Worm (Caenorhabditis elegans) whole organism, L2 larva: ENCODE results near the gene F40A3.1.

Source experiments
- ama-1 ChIP-seq: fragments of 150-350 bp; optimal IDR thresholded peaks from 2 replicates; lab custom pipeline; 2018; ENCODE audit warnings: inconsistent platforms
- dmd-4 ChIP-seq: sonication (generic microtip); optimal IDR thresholded peaks from 2 replicates; lab custom pipeline; 2017; ENCODE audit warnings: missing biosample characterization, missing genetic modification characterization
- fos-1 ChIP-seq: fragments of 150-350 bp; optimal IDR thresholded peaks from 2 replicates; lab custom pipeline; 2014; ENCODE audit warnings: missing biosample characterization, missing genetic modification characterization
- lin-11 ChIP-seq: fragments of 150-350 bp; sonication (generic microtip); optimal IDR thresholded peaks from 2 replicates; lab custom pipeline; 2014; ENCODE audit warnings: missing biosample characterization, missing genetic modification characterization, inconsistent platforms, mixed read lengths
- lsy-2 ChIP-seq, 2 experiments: fragments of 150-350 bp in 1 of 2; sonication (generic microtip) in 1 of 2; optimal IDR thresholded peaks; 2 replicates each; lab custom pipeline; 2014 to 2017; ENCODE audit warnings: missing biosample characterization in 2 of 2, missing genetic modification characterization in 2 of 2
- nhr-10 ChIP-seq: sonication (generic microtip); optimal IDR thresholded peaks from 2 replicates; lab custom pipeline; 2017; ENCODE audit warnings: missing biosample characterization, missing genetic modification characterization
- nhr-11 ChIP-seq: fragments of 150-350 bp; optimal IDR thresholded peaks from 2 replicates; lab custom pipeline; 2014; ENCODE audit warnings: missing biosample characterization, missing genetic modification characterization
- nhr-12 ChIP-seq: fragments of 150-350 bp; optimal IDR thresholded peaks from 2 replicates; lab custom pipeline; 2014; ENCODE audit warnings: missing biosample characterization, missing genetic modification characterization
- nhr-237 ChIP-seq: fragments of 150-350 bp; optimal IDR thresholded peaks from 2 replicates; lab custom pipeline; 2014; ENCODE audit warnings: missing biosample characterization, missing genetic modification characterization
- unc-62 ChIP-seq: fragments of 150-350 bp; optimal IDR thresholded peaks from 2 replicates; lab custom pipeline; 2014; ENCODE audit warnings: missing biosample characterization, missing genetic modification reagents, missing genetic modification characterization

ce11 chrV:7876881-7877475 lies 14.4 kb upstream of the F40A3.1 start, which contains the start of gene F40A3.3:
- TF ChIP-seq nhr-11 (tag; lab: Kevin White, UChicago) (no peak), fos-1 (tag; lab: Kevin White, UChicago) (no peak), lsy-2 (tag; optimal IDR thresholded peaks at IDR 0.05; lab: Kevin White, UChicago) (peak in 1 of 2 experiments; percentile 12), nhr-10 (tag; lab: Kevin White, UChicago) (no peak), dmd-4 (no peak), ama-1 (no peak), nhr-237 (no peak), nhr-12 (no peak), unc-62 (GFP tag; lab: Kevin White, UChicago) (no peak), lin-11 (tag; lab: Kevin White, UChicago) (no peak)
